Worm (Caenorhabditis elegans) whole organism, L3 larva: ENCODE results near the gene Y38H6C.8.

Experiments used
- R02D3.7 ChIP-seq: fragments of 150-350 bp; optimal IDR thresholded peaks from 2 replicates; lab custom pipeline; 2014; ENCODE audit warnings: missing biosample characterization, missing genetic modification characterization
- daf-12 ChIP-seq: fragments of 150-350 bp; optimal IDR thresholded peaks from 2 replicates; lab custom pipeline; 2014; ENCODE audit warnings: missing biosample characterization, missing genetic modification reagents, missing genetic modification characterization
- fkh-10 ChIP-seq: sonication (generic microtip); optimal IDR thresholded peaks from 2 replicates; lab custom pipeline; 2017; ENCODE audit warnings: missing biosample characterization, missing genetic modification reagents, missing genetic modification characterization
- nhr-23 ChIP-seq: fragments of 150-350 bp; optimal IDR thresholded peaks from 2 replicates; lab custom pipeline; 2014; ENCODE audit warnings: missing biosample characterization, missing genetic modification reagents, missing genetic modification characterization
- snpc-4 ChIP-seq: fragments of 150-350 bp; optimal IDR thresholded peaks from 2 replicates; lab custom pipeline; 2014; ENCODE audit warnings: missing biosample characterization, missing genetic modification characterization

DNA sequence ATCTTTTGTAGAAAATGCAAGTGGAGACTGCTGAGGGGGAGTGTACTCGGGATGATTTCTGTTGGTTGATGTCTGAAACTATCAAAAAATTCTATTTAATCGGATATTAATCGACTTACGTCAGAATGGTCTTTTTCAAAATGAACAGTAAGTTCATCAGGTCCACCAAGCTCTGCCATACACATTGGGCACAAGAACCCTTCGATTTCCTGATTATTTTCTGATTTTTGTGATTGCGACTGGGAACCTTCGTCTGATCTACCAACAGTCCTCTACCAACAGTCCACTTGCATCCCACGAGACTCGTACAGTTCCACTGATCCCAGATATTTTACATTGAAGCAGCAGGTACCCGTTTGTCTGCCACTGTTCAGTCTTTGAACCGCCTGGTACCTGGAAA, 38.7 kb upstream of the Y38H6C.8 start:
- no peak for TF ChIP-seq nhr-23 (tag; lab: Kevin White, UChicago)
- TF ChIP-seq daf-12 (tag; lab: Kevin White, UChicago), result no peak
- TF ChIP-seq R02D3.7, result no peak
- no peak for TF ChIP-seq snpc-4 (tag; lab: Kevin White, UChicago)
- no peak for TF ChIP-seq fkh-10
